Fruit fly (Drosophila melanogaster) whole organism: ENCODE data around the gene CG17027.

Experiments
- CG8478 ChIP-seq: fragments of >200 bp; optimal IDR thresholded peaks from 2 replicates; lab custom pipeline; 2018; ENCODE audit warnings: inconsistent platforms
- Dll ChIP-seq: fragments of >200 bp; optimal IDR thresholded peaks from 2 replicates; lab custom pipeline; 2017
- EcR ChIP-seq, 2 experiments: fragments of >200 bp; optimal IDR thresholded peaks; 2 replicates each; lab custom pipeline; 2017; ENCODE audit warnings: missing biosample characterization in 2 of 2, missing genetic modification characterization in 2 of 2, missing genetic modification reagents in 2 of 2
- pan ChIP-seq: fragments of >200 bp; optimal IDR thresholded peaks from 2 replicates; lab custom pipeline; 2017
- psq ChIP-seq: fragments of >200 bp; optimal IDR thresholded peaks from 2 replicates; lab custom pipeline; 2017
- usp ChIP-seq: fragments of >200 bp; optimal IDR thresholded peaks from 2 replicates; lab custom pipeline; 2017; ENCODE audit warnings: missing biosample characterization, missing genetic modification characterization, mixed read lengths

dm6 chr3L:16012315-16012950, 32.5 kb downstream of the CG17027 start:
- TF ChIP-seq CG8478 = no peak
- no peak for TF ChIP-seq psq
- no peak for TF ChIP-seq pan (lab: Kevin White, UChicago)
- no peak for TF ChIP-seq usp (GFP tag; lab: Kevin White, UChicago)
- TF ChIP-seq EcR (GFP tag; optimal IDR thresholded peaks at IDR 0.05; lab: Kevin White, UChicago) = no peak
- TF ChIP-seq Dll = no peak
